Fruit fly (Drosophila melanogaster) whole organism, larva: ENCODE measurements around the gene CecA2.

ENCODE experiments used
- noc ChIP-seq: fragments of 200-800 bp; sonication (Bioruptor generic); optimal IDR thresholded peaks from 3 replicates; lab custom pipeline; 2019; ENCODE audit warnings: missing biosample characterization, mild to moderate bottlenecking, missing genetic modification characterization, moderate library complexity

Gene CecA2

DNA sequence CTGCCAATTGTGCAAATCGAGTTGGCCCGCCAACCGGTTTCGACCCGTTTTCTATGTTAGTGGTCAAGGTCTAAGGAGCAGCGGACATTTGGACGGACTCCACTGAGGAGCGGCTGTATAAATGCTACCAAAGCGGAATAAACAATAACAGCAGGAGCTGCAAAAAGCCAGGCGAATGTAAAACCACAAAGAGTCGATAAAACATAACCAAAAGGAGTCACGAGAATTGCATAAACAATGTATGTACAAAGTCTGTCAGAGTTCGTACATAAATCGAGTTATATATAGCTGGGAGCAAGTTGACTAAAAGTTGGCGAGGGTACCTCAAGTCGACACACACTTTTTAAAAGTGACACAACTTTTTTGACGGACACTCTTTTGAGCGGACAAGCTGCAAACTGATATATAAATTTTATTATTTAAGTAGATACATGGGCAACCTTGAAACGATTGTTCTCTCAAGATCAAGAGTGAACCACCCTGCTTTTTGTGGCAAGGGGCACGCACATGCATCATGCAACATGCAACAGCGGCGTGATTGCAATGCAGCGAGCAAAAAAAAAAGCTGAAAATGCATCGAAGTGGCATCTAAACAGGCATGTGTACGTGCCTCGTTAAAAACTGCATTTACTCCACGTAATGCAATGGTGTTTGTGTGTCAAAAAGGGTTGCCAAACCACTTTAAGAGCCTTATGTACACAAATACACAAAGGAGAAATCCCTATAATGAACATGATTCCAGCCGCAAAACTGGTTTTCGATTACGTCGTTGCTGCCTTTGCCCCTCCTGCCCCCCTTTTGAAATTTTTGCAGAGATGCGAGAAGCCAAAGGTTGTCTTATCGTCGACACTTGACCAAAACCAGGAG is 43.5 kb downstream of the CecA2 start:
- TF ChIP-seq noc (tag; lab: Kevin White, UChicago): no peak

DNA sequence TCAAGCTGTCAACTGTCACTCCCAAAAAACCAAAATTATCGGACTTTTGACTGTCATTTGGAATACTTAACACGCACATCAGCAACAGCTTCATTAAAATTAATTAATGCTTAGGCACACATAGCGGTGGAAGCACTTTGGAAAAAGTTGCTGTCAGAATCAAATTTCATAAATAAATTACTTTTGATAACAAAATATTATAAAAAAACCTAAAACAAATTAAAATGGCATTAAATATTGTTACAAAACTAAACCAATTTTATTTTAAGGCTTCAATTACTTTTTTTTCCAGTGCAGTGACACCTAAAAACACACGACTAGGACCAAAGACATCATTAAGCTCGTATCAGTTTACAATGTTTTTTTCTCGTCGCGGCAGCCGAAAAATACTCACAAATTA is 44.3 kb downstream of the CecA2 start:
- no peak for TF ChIP-seq noc (tag; lab: Kevin White, UChicago)

DNA sequence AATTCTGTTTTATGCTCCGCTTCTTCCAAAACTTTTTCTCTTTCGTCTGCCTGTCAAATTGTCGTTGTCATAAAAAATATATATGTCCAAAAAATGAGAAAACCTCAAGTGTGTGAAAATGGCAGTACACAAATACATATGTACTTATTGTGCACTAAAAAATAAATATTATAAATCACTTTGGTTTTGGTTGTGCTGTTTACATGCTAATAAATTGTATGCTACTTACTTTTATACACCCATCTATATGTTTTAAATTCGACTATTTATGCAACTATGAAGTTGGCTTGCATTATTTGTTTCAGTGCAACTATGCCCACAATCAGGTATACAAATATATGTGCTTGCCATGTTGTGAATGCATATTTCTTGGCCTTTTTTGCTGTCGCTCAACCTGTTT is 45.6 kb downstream of the CecA2 start:
- no peak for TF ChIP-seq noc (tag; lab: Kevin White, UChicago)

- TF ChIP-seq noc (tag; lab: Kevin White, UChicago): no peak
Measured at dm6 chr3R:30258298-30258990, 46.5 kb downstream of the CecA2 start.

dm6 chr3R:30258991-30259351 is 47.0 kb downstream of the CecA2 start:
- no peak for TF ChIP-seq noc (tag; lab: Kevin White, UChicago)

DNA sequence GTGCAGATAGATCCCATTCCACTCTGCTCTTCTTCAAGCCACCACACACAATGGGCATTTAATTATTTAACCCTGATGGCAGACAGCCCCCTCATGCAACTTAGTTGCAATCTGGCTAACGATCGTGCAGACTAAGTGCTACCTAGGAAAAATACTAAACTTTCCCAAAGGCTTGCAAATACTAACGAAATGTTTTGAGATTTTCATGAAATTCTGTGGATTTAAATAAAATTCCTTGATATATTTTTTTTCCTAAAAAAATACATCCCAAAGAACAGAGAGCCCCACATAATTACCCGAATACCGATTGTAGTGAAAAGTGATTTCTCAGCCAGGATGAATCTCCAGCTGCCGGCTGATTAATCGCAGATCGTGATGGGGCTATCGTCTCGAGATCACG is 47.6 kb downstream of the CecA2 start:
- TF ChIP-seq noc (tag; lab: Kevin White, UChicago): no peak

- TF ChIP-seq noc (tag; lab: Kevin White, UChicago): no peak
Measured at dm6 chr3R:30261838-30262237, 49.9 kb downstream of the CecA2 start.
